Worm (Caenorhabditis elegans) whole organism, late embryonic: ENCODE measurements around the gene snai-1.

Experiments used
- C08G9.2 ChIP-seq: sonication (generic microtip); optimal IDR thresholded peaks from 2 replicates; lab custom pipeline; 2016; ENCODE audit warnings: mild to moderate bottlenecking, missing genetic modification characterization, moderate library complexity, missing compliant biosample characterization
- C38D4.7 ChIP-seq: fragments of 200-800 bp; sonication (Bioruptor generic); optimal IDR thresholded peaks from 2 replicates; lab custom pipeline; 2018; ENCODE audit warnings: mild to moderate bottlenecking, missing genetic modification characterization, moderate library complexity, missing compliant biosample characterization
- K02D7.2 ChIP-seq: sonication (generic microtip); optimal IDR thresholded peaks from 2 replicates; lab custom pipeline; 2017; ENCODE audit warnings: mild to moderate bottlenecking, missing genetic modification characterization, missing compliant biosample characterization
- K09A11.1 ChIP-seq: sonication (generic microtip); optimal IDR thresholded peaks from 2 replicates; lab custom pipeline; 2017; ENCODE audit warnings: antibody characterized with exemption, mild to moderate bottlenecking, missing genetic modification characterization, missing compliant biosample characterization; ENCODE audit not compliant: insufficient read depth
- T23F11.4 ChIP-seq: fragments of 200-800 bp; sonication (Bioruptor generic); optimal IDR thresholded peaks from 2 replicates; lab custom pipeline; 2018; ENCODE audit warnings: mild to moderate bottlenecking, missing genetic modification characterization, missing compliant biosample characterization
- Y22D7AL.16 ChIP-seq: sonication (generic microtip); optimal IDR thresholded peaks from 2 replicates; lab custom pipeline; 2016; ENCODE audit warnings: missing genetic modification characterization, missing compliant biosample characterization
- ceh-14 ChIP-seq: sonication (generic microtip); optimal IDR thresholded peaks from 2 replicates; lab custom pipeline; 2016; ENCODE audit warnings: missing genotype, missing genetic modification characterization, missing compliant biosample characterization
- ceh-18 ChIP-seq: sonication (generic microtip); optimal IDR thresholded peaks from 2 replicates; lab custom pipeline; 2016; ENCODE audit warnings: missing genetic modification characterization, missing compliant biosample characterization
- ceh-22 ChIP-seq: sonication (generic microtip); optimal IDR thresholded peaks from 2 replicates; lab custom pipeline; 2017; ENCODE audit warnings: missing biosample characterization, missing genetic modification characterization
- ceh-24 ChIP-seq: sonication (generic microtip); optimal IDR thresholded peaks from 2 replicates; lab custom pipeline; 2016; ENCODE audit warnings: mild to moderate bottlenecking, missing genetic modification characterization, missing compliant biosample characterization
- ceh-30 ChIP-seq: fragments of 150-350 bp; optimal IDR thresholded peaks from 2 replicates; lab custom pipeline; 2014; ENCODE audit warnings: missing biosample characterization, missing genetic modification characterization
- ceh-34 ChIP-seq: sonication (generic microtip); optimal IDR thresholded peaks from 2 replicates; lab custom pipeline; 2016; ENCODE audit warnings: mild to moderate bottlenecking, missing genetic modification characterization, missing compliant biosample characterization
- ceh-6 ChIP-seq: fragments of 200-800 bp; sonication (Bioruptor generic); optimal IDR thresholded peaks from 2 replicates; lab custom pipeline; 2018; ENCODE audit warnings: mild to moderate bottlenecking, missing genetic modification characterization, missing compliant biosample characterization
- dve-1 ChIP-seq: sonication (generic microtip); optimal IDR thresholded peaks from 2 replicates; lab custom pipeline; 2017; ENCODE audit warnings: antibody characterized with exemption, mild to moderate bottlenecking, missing genetic modification characterization, missing compliant biosample characterization
- fax-1 ChIP-seq: sonication (generic microtip); optimal IDR thresholded peaks from 2 replicates; lab custom pipeline; 2016; ENCODE audit warnings: missing genotype, missing genetic modification characterization, missing compliant biosample characterization
- fkh-10 ChIP-seq: fragments of 150-350 bp; optimal IDR thresholded peaks from 2 replicates; lab custom pipeline; 2014; ENCODE audit warnings: missing biosample characterization, missing genetic modification reagents, missing genetic modification characterization
- hlh-13 ChIP-seq: fragments of 200-800 bp; sonication (Bioruptor generic); optimal IDR thresholded peaks from 2 replicates; lab custom pipeline; 2018; ENCODE audit warnings: mild to moderate bottlenecking, missing genetic modification characterization, missing compliant biosample characterization
- hlh-15 ChIP-seq: sonication (generic microtip); optimal IDR thresholded peaks from 2 replicates; lab custom pipeline; 2016; ENCODE audit warnings: missing genetic modification characterization, missing compliant biosample characterization
- hlh-6 ChIP-seq: sonication (generic microtip); optimal IDR thresholded peaks from 2 replicates; lab custom pipeline; 2016; ENCODE audit warnings: missing genotype, missing genetic modification characterization, missing compliant biosample characterization
- lim-6 ChIP-seq: sonication (generic microtip); optimal IDR thresholded peaks from 2 replicates; lab custom pipeline; 2016; ENCODE audit warnings: missing genetic modification characterization, missing compliant biosample characterization
- lin-11 ChIP-seq: fragments of 200-800 bp; sonication (Bioruptor generic); optimal IDR thresholded peaks from 2 replicates; lab custom pipeline; 2018; ENCODE audit warnings: mild to moderate bottlenecking, missing genetic modification characterization, missing compliant biosample characterization
- madf-2 ChIP-seq: sonication (generic microtip); optimal IDR thresholded peaks from 2 replicates; lab custom pipeline; 2017; ENCODE audit warnings: missing genetic modification characterization, missing compliant biosample characterization
- odd-2 ChIP-seq: sonication (generic microtip); optimal IDR thresholded peaks from 2 replicates; lab custom pipeline; 2017; ENCODE audit warnings: antibody characterized with exemption, mild to moderate bottlenecking, missing genetic modification characterization, missing compliant biosample characterization
- pax-1 ChIP-seq: fragments of 150-350 bp; optimal IDR thresholded peaks from 2 replicates; lab custom pipeline; 2014; ENCODE audit warnings: missing biosample characterization, missing genetic modification characterization
- pha-4 ChIP-seq: fragments of 150-350 bp; optimal IDR thresholded peaks from 2 replicates; lab custom pipeline; 2018; ENCODE audit warnings: missing biosample characterization, missing genetic modification reagents, missing genetic modification characterization
- ref-2 ChIP-seq: sonication (generic microtip); optimal IDR thresholded peaks from 2 replicates; lab custom pipeline; 2016; ENCODE audit warnings: missing genetic modification characterization, missing compliant biosample characterization
- rnt-1 ChIP-seq: sonication (generic microtip); optimal IDR thresholded peaks from 2 replicates; lab custom pipeline; 2016; ENCODE audit warnings: missing genetic modification characterization, missing compliant biosample characterization
- sdc-2 ChIP-seq: sonication (generic microtip); optimal IDR thresholded peaks from 2 replicates; lab custom pipeline; 2016; ENCODE audit warnings: missing genotype, missing genetic modification characterization, missing compliant biosample characterization
- sox-4 ChIP-seq: sonication (generic microtip); optimal IDR thresholded peaks from 2 replicates; lab custom pipeline; 2017; ENCODE audit warnings: mild to moderate bottlenecking, missing genetic modification characterization, inconsistent platforms, missing compliant biosample characterization
- syd-9 ChIP-seq: sonication (generic microtip); optimal IDR thresholded peaks from 2 replicates; lab custom pipeline; 2016; ENCODE audit warnings: mild to moderate bottlenecking, missing genetic modification characterization, moderate library complexity, missing compliant biosample characterization
- tbx-7 ChIP-seq: sonication (generic microtip); optimal IDR thresholded peaks from 2 replicates; lab custom pipeline; 2016; ENCODE audit warnings: missing genotype, missing genetic modification characterization, missing compliant biosample characterization
- unc-42 ChIP-seq: sonication (generic microtip); optimal IDR thresholded peaks from 2 replicates; lab custom pipeline; 2016; ENCODE audit warnings: missing genotype, missing genetic modification characterization, missing compliant biosample characterization
- unc-55 ChIP-seq: sonication (generic microtip); optimal IDR thresholded peaks from 2 replicates; lab custom pipeline; 2017; ENCODE audit warnings: missing biosample characterization, missing genetic modification reagents, missing genetic modification characterization
- unc-86 ChIP-seq: sonication (generic microtip); optimal IDR thresholded peaks from 2 replicates; lab custom pipeline; 2016; ENCODE audit warnings: missing genetic modification characterization, missing compliant biosample characterization
- zip-5 ChIP-seq: sonication (generic microtip); optimal IDR thresholded peaks from 2 replicates; lab custom pipeline; 2016; ENCODE audit warnings: missing genetic modification characterization, missing compliant biosample characterization
- ztf-16 ChIP-seq: sonication (generic microtip); optimal IDR thresholded peaks from 2 replicates; lab custom pipeline; 2017; ENCODE audit warnings: missing genetic modification characterization, missing compliant biosample characterization

The snai-1 gene

DNA sequence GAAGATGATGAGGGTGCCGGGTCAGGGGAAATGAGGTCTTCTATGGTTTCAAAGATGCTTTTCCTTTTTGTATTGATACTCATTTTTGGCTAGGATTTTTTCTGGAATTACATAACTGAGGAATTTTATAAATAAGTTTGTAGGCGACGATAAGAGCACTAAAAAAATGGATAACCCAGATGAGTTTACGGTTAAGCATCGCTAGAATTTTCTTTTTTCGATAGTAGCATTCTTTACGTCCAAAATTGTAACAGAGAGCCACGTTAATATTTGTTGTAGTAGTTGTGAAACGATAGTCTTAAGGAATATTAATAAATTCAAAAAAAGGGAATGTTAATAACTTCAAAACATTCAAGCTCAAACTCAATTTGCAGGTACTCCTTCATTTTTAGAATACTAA lies at the start of gene snai-1:
Gene snai-1 (minus strand): TSS at position 101 of the 400 bp plus-strand sequence.
- no peak for TF ChIP-seq C38D4.7 (GFP tag; lab: Kevin White, UChicago)
- TF ChIP-seq C08G9.2 (tag; lab: Kevin White, UChicago) = no peak
- TF ChIP-seq madf-2 = no peak
- no peak for TF ChIP-seq tbx-7 (tag; lab: Kevin White, UChicago)
- no peak for TF ChIP-seq lim-6 (tag; lab: Kevin White, UChicago)
- TF ChIP-seq ceh-14 (tag; lab: Kevin White, UChicago) = no peak
- TF ChIP-seq ceh-18 = no peak
- no peak for TF ChIP-seq unc-86 (tag; lab: Kevin White, UChicago)
- TF ChIP-seq lin-11 (tag; lab: Kevin White, UChicago) = no peak
- TF ChIP-seq ref-2 (tag; lab: Kevin White, UChicago) = no peak
- no peak for TF ChIP-seq ceh-34
- no peak for TF ChIP-seq rnt-1

DNA sequence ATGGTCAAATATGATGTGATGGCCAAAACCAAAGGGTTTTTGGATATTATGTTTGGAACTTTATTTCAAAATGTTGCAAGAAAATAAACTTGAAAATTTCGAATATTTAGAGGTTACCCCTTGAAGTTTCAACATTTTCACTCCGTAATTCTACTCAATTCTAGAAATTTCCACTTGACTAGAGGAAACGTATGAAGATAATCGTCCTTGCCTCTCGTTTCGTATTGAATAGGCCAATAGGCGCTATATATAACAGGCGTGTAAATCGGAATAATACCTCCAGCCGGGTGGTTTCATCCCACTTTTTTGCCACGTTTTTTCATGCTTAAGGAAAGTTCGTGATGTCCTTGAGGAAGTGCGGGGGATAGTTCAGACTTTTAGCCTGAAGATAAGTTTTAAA lies 29.8 kb upstream of the snai-1 start:
- TF ChIP-seq ceh-18 (no peak), sox-4 (no peak), fax-1 (no peak), ceh-34 (no peak), hlh-13 (no peak), ceh-6 (GFP tag; lab: Kevin White, UChicago) (no peak), madf-2 (no peak), unc-55 (GFP tag; lab: Kevin White, UChicago) (no peak), hlh-15 (tag; lab: Kevin White, UChicago) (no peak), unc-86 (tag; lab: Kevin White, UChicago) (no peak), Y22D7AL.16 (no peak), pha-4 (tag; lab: Kevin White, UChicago) (no peak), zip-5 (tag; lab: Kevin White, UChicago) (no peak), ztf-16 (no peak), odd-2 (no peak)

ce11 chrIV:339508-339907 lies 26.0 kb upstream of the snai-1 start, which contains the start of gene cdh-8:
Gene cdh-8 (plus strand): TSS chrIV:339808.
- TF ChIP-seq unc-42 (tag; lab: Kevin White, UChicago) (peak; percentile 18), lim-6 (tag; lab: Kevin White, UChicago) (no peak), K02D7.2 (tag; lab: Kevin White, UChicago) (no peak), dve-1 (tag; lab: Kevin White, UChicago) (no peak), sdc-2 (tag; lab: Kevin White, UChicago) (no peak), T23F11.4 (GFP tag; lab: Kevin White, UChicago) (no peak)
- TF ChIP-seq, all 69 proteins: peak for 1

- TF ChIP-seq hlh-6 = no peak
- TF ChIP-seq odd-2 = no peak
- no peak for TF ChIP-seq ceh-30 (tag; lab: Kevin White, UChicago)
- TF ChIP-seq ceh-24 = no peak
- no peak for TF ChIP-seq K09A11.1 (tag; lab: Kevin White, UChicago)
- no peak for TF ChIP-seq hlh-13
- TF ChIP-seq unc-86 (tag; lab: Kevin White, UChicago) = no peak
- TF ChIP-seq pax-1 (tag; lab: Kevin White, UChicago) = no peak
- TF ChIP-seq fkh-10 (GFP tag; lab: Kevin White, UChicago) = no peak
- TF ChIP-seq ceh-22 (tag; lab: Kevin White, UChicago) = no peak
- TF ChIP-seq syd-9 (tag; lab: Kevin White, UChicago) = no peak
Observed at ce11 chrIV:338192-338831, 24.8 kb upstream of the snai-1 start.
